Fruit fly (Drosophila melanogaster) whole organism, embryonic: Measurements from ENCODE around the gene Miox.

Experiments used
- CG10959 ChIP-seq: fragments of 200-800 bp; sonication (Bioruptor generic); IDR thresholded peaks from 2 replicates; pipeline ENCODE4 v1.3.6; 2022; ENCODE audit warnings: missing biosample characterization, missing genetic modification characterization
- CG13123 ChIP-seq: fragments of 200-800 bp; sonication (Bioruptor generic); optimal IDR thresholded peaks from 2 replicates; lab custom pipeline; 2016; ENCODE audit warnings: missing biosample characterization, missing genetic modification characterization
- CG2120 ChIP-seq: fragments of 200-800 bp; sonication (Bioruptor generic); optimal IDR thresholded peaks from 3 replicates; lab custom pipeline; 2016; ENCODE audit warnings: missing biosample characterization, missing genetic modification characterization
- CG3847 ChIP-seq: fragments of 200-800 bp; sonication (Bioruptor generic); IDR thresholded peaks from 2 replicates; pipeline ENCODE4 v1.3.6; 2022; ENCODE audit warnings: missing biosample characterization, missing genetic modification characterization
- CG42726 ChIP-seq: fragments of 200-800 bp; sonication (Bioruptor generic); IDR thresholded peaks from 2 replicates; pipeline ENCODE4 v1.3.6; 2022; ENCODE audit warnings: missing biosample characterization, missing genetic modification characterization; ENCODE audit not compliant: partially characterized antibody
- HLH3B ChIP-seq: fragments of 200-800 bp; sonication (Bioruptor generic); IDR thresholded peaks from 2 replicates; pipeline ENCODE4 v1.3.6; 2022; ENCODE audit warnings: missing biosample characterization, missing genetic modification characterization
- Max ChIP-seq: fragments of 200-800 bp; sonication (Bioruptor generic); optimal IDR thresholded peaks from 2 replicates; lab custom pipeline; 2016; ENCODE audit warnings: missing biosample characterization, mild to moderate bottlenecking, missing genetic modification characterization
- Rx ChIP-seq: fragments of 200-800 bp; sonication (Bioruptor generic); IDR thresholded peaks from 2 replicates; pipeline ENCODE4 v1.3.6; 2022; ENCODE audit warnings: missing biosample characterization, missing genetic modification characterization
- Sox102F ChIP-seq: fragments of 200-800 bp; sonication (Bioruptor generic); optimal IDR thresholded peaks from 2 replicates; lab custom pipeline; 2018; ENCODE audit warnings: missing biosample characterization, mild to moderate bottlenecking, missing genetic modification characterization, moderate library complexity
- mld ChIP-seq: fragments of 200-800 bp; sonication (Bioruptor generic); IDR thresholded peaks from 3 replicates; pipeline ENCODE4 v1.3.6; 2022; ENCODE audit warnings: missing biosample characterization, missing genetic modification characterization; ENCODE audit not compliant: partially characterized antibody
- sima ChIP-seq: fragments of 200-800 bp; sonication (Bioruptor generic); optimal IDR thresholded peaks from 2 replicates; lab custom pipeline; 2016; ENCODE audit warnings: missing biosample characterization, missing genetic modification characterization
- slp2 ChIP-seq: fragments of 200-800 bp; sonication (Bioruptor generic); optimal IDR thresholded peaks from 2 replicates; lab custom pipeline; 2016; ENCODE audit warnings: missing biosample characterization, missing genetic modification characterization
- tin ChIP-seq: fragments of 200-800 bp; sonication (Bioruptor generic); optimal IDR thresholded peaks from 3 replicates; lab custom pipeline; 2016; ENCODE audit warnings: missing biosample characterization, missing genetic modification characterization
- unpg ChIP-seq: fragments of 200-800 bp; sonication (Bioruptor generic); optimal IDR thresholded peaks from 3 replicates; lab custom pipeline; 2018; ENCODE audit warnings: missing biosample characterization, mild to moderate bottlenecking, missing genetic modification characterization, moderate library complexity

- TF ChIP-seq slp2 = no peak
- peak; percentile 65 for TF ChIP-seq CG2120
- TF ChIP-seq CG10959 (GFP tag; lab: Robert Waterston, UW) = no peak
- TF ChIP-seq CG3847 (GFP tag; lab: Robert Waterston, UW) = no peak
- TF ChIP-seq Sox102F = peak; percentile 63
- TF ChIP-seq CG13123 (GFP tag; lab: Kevin White, UChicago) = no peak
- no peak; the same call in 1 of the 2 replicates for TF ChIP-seq CG42726
- TF ChIP-seq mld (GFP tag; lab: Robert Waterston, UW) = no peak
- peak; percentile 79 for TF ChIP-seq tin
- TF ChIP-seq unpg (GFP tag; lab: Kevin White, UChicago) = peak; percentile 73
- TF ChIP-seq HLH3B (GFP tag; lab: Robert Waterston, UW) = peak; percentile 66
- peak; percentile 74 for TF ChIP-seq Max (GFP tag; lab: Kevin White, UChicago)
- no peak for TF ChIP-seq Rx (GFP tag; lab: Robert Waterston, UW)
- no peak for TF ChIP-seq sima (GFP tag; lab: Kevin White, UChicago)
These were observed 48.2 kb upstream of the Miox start, which contains the start of the genes CG5645 and Atg12 for dm6 chr3L:12136630-12137029.
